Worm (Caenorhabditis elegans) whole organism, late embryonic: ENCODE data around the gene fbxa-158.

Experiments used
- F13H6.1 ChIP-seq: sonication (generic microtip); optimal IDR thresholded peaks from 2 replicates; lab custom pipeline; 2016; ENCODE audit warnings: missing genetic modification characterization, missing compliant biosample characterization
- T23F11.4 ChIP-seq: fragments of 200-800 bp; sonication (Bioruptor generic); optimal IDR thresholded peaks from 2 replicates; lab custom pipeline; 2018; ENCODE audit warnings: mild to moderate bottlenecking, missing genetic modification characterization, missing compliant biosample characterization
- ceh-14 ChIP-seq: sonication (generic microtip); optimal IDR thresholded peaks from 2 replicates; lab custom pipeline; 2016; ENCODE audit warnings: missing genotype, missing genetic modification characterization, missing compliant biosample characterization
- ceh-18 ChIP-seq: sonication (generic microtip); optimal IDR thresholded peaks from 2 replicates; lab custom pipeline; 2016; ENCODE audit warnings: missing genetic modification characterization, missing compliant biosample characterization
- ceh-19 ChIP-seq: fragments of 200-800 bp; sonication (Bioruptor generic); optimal IDR thresholded peaks from 2 replicates; lab custom pipeline; 2018; ENCODE audit warnings: mild to moderate bottlenecking, missing genetic modification characterization, missing compliant biosample characterization
- ceh-24 ChIP-seq: sonication (generic microtip); optimal IDR thresholded peaks from 2 replicates; lab custom pipeline; 2016; ENCODE audit warnings: mild to moderate bottlenecking, missing genetic modification characterization, missing compliant biosample characterization
- eyg-1 ChIP-seq: sonication (generic microtip); optimal IDR thresholded peaks from 2 replicates; lab custom pipeline; 2016; ENCODE audit warnings: missing genotype, missing genetic modification characterization, missing compliant biosample characterization
- fkh-10 ChIP-seq: fragments of 150-350 bp; optimal IDR thresholded peaks from 2 replicates; lab custom pipeline; 2014; ENCODE audit warnings: missing biosample characterization, missing genetic modification reagents, missing genetic modification characterization
- gmeb-2 ChIP-seq: sonication (generic microtip); optimal IDR thresholded peaks from 2 replicates; lab custom pipeline; 2016; ENCODE audit warnings: missing genetic modification characterization, inconsistent platforms, missing compliant biosample characterization
- hlh-13 ChIP-seq: fragments of 200-800 bp; sonication (Bioruptor generic); optimal IDR thresholded peaks from 2 replicates; lab custom pipeline; 2018; ENCODE audit warnings: mild to moderate bottlenecking, missing genetic modification characterization, missing compliant biosample characterization
- hlh-30 ChIP-seq: sonication (generic microtip); optimal IDR thresholded peaks from 2 replicates; lab custom pipeline; 2017; ENCODE audit warnings: antibody characterized with exemption, missing genetic modification characterization, missing compliant biosample characterization; ENCODE audit not compliant: insufficient read depth
- nhr-11 ChIP-seq: fragments of 150-350 bp; optimal IDR thresholded peaks from 2 replicates; lab custom pipeline; 2014; ENCODE audit warnings: missing biosample characterization, missing genetic modification characterization
- npax-4 ChIP-seq: sonication (generic microtip); optimal IDR thresholded peaks from 2 replicates; lab custom pipeline; 2016; ENCODE audit warnings: missing genetic modification characterization, missing compliant biosample characterization
- odd-2 ChIP-seq: sonication (generic microtip); optimal IDR thresholded peaks from 2 replicates; lab custom pipeline; 2017; ENCODE audit warnings: antibody characterized with exemption, mild to moderate bottlenecking, missing genetic modification characterization, missing compliant biosample characterization
- pha-2 ChIP-seq: sonication (generic microtip); optimal IDR thresholded peaks from 2 replicates; lab custom pipeline; 2017; ENCODE audit warnings: mild to moderate bottlenecking, missing genetic modification characterization, missing compliant biosample characterization
- pha-4 ChIP-seq: fragments of 150-350 bp; optimal IDR thresholded peaks from 2 replicates; lab custom pipeline; 2018; ENCODE audit warnings: missing biosample characterization, missing genetic modification reagents, missing genetic modification characterization
- sox-2 ChIP-seq: fragments of 200-800 bp; sonication (Bioruptor generic); IDR thresholded peaks from 2 replicates; pipeline ENCODE4 v1.3.6; 2022; ENCODE audit warnings: missing genetic modification reagents, missing genetic modification characterization, missing compliant biosample characterization
- syd-9 ChIP-seq: sonication (generic microtip); optimal IDR thresholded peaks from 2 replicates; lab custom pipeline; 2016; ENCODE audit warnings: mild to moderate bottlenecking, missing genetic modification characterization, moderate library complexity, missing compliant biosample characterization
- tbx-2 ChIP-seq: sonication (generic microtip); optimal IDR thresholded peaks from 2 replicates; lab custom pipeline; 2016; ENCODE audit warnings: missing genetic modification characterization, missing compliant biosample characterization
- unc-3 ChIP-seq, 2 experiments: fragments of 200-800 bp in 1 of 2; sonication (Bioruptor generic) in 1 of 2; sonication (generic microtip) in 1 of 2; conservative IDR thresholded peaks in 1 of 2; optimal IDR thresholded peaks in 1 of 2; 2 replicates each; pipeline versions ENCODE4 v1.3.6 to Lab custom; 2016 to 2022; ENCODE audit warnings: missing compliant biosample characterization in 2 of 2, missing genetic modification characterization in 2 of 2, missing genetic modification reagents in 1 of 2

The fbxa-158 gene

DNA sequence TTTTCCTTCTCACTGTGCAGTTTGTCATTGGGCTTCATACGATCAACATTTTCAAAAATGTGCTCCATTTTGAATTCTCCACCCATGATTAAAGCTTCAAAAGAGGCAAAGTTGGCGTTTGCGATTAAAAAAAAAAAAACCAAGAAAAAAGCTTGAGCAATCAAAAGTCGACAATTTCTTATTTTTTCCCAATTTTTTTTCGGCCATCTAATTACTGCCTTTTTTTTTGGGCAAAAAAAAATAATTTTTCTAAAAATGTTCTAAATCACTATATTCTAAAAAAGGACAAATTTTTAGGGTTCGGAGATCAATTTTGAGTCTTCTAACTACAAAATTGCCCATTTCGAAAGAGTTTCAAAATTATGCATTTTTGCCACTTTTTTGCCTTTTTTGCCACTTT, 45.0 kb downstream of the fbxa-158 start, which contains the start of gene K05F6.10 (continued):
- TF ChIP-seq unc-3 (GFP tag; conservative IDR thresholded peaks at IDR 0.05; lab: Robert Waterston, UW) (no peak), unc-3 (tag; optimal IDR thresholded peaks at IDR 0.05; lab: Kevin White, UChicago) (no peak), sox-2 (no peak), T23F11.4 (GFP tag; lab: Kevin White, UChicago) (no peak), hlh-30 (no peak)
- TF ChIP-seq, all 69 proteins: peak for 0

ce11 chrII:1571032-1571431, 50.0 kb downstream of the fbxa-158 start, which contains the start of gene fbxb-46:
fbxb-46 (minus strand) TSS chrII:1571132.
- no peak for TF ChIP-seq syd-9 (tag; lab: Kevin White, UChicago)
- no peak for TF ChIP-seq ceh-24 (tag; lab: Kevin White, UChicago)
- no peak for TF ChIP-seq fkh-10 (GFP tag; lab: Kevin White, UChicago)
- TF ChIP-seq odd-2 (tag; lab: Kevin White, UChicago) = no peak
- TF ChIP-seq ceh-18 (tag; lab: Kevin White, UChicago) = no peak
- TF ChIP-seq npax-4 = no peak
- no peak for TF ChIP-seq hlh-13
- no peak for TF ChIP-seq gmeb-2
- TF ChIP-seq ceh-14 (tag; lab: Kevin White, UChicago) = no peak
- no peak for TF ChIP-seq nhr-11 (tag; lab: Kevin White, UChicago)
- no peak for TF ChIP-seq pha-2 (tag; lab: Kevin White, UChicago)
- TF ChIP-seq eyg-1 (tag; lab: Kevin White, UChicago) = no peak
- TF ChIP-seq pha-4 (tag; lab: Kevin White, UChicago) = no peak
- TF ChIP-seq tbx-2 (tag; lab: Kevin White, UChicago) = no peak
- no peak for TF ChIP-seq ceh-19
- TF ChIP-seq F13H6.1 (tag; lab: Kevin White, UChicago) = no peak
